Worm (Caenorhabditis elegans): ENCODE data around the gene cest-8.

cest-8 gene

DNA sequence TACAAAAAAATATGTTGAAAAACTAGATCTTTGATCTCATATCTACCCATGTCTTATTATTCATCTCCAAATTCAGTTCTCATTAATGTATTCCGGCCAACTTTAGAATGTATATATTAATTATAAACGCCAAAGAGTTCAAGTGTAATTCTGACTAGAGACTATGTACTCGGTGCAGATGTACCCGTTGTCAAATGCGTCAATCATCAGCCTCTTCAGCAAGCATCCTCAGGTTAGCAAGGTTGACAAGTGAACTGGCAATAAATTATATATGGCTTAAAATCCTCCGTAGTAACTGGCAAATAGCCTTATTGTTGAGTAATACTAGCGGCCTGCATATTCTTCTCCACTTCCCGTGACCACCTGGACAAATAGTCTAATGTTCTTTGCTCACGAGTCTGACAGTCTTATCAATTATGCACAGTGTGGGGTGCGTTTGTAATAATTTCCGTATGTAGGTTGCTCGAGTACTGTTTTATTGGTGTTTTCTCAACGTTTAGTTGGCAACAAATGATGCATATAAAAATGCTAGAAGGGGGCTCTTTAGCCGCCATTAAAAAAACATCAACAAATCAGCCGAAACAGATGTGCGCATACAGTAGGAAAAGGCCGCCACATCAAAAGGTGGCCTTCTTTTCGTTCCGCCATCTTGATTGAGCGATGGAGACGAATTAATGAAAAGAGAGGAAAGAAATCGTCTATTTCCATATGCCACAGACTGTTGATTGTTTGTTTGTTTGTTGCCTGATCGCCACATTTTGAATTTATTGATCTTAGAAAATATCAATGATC, 31.0 kb upstream of the cest-8 start:
- TF ChIP-seq hpl-2 (GFP tag; optimal IDR thresholded peaks at IDR 0.05) (no peak), irx-1 (tag; optimal IDR thresholded peaks at IDR 0.05) (no peak), sox-4 (tag; optimal IDR thresholded peaks at IDR 0.05) (peak; percentile 28), Y116A8C.19 (tag; optimal IDR thresholded peaks at IDR 0.05; ENCODE audit: borderline replicate concordance) (no peak), fkh-10 (GFP tag; optimal IDR thresholded peaks at IDR 0.05) (no peak), ceh-82 (tag; optimal IDR thresholded peaks at IDR 0.05) (no peak), nhr-76 (tag; optimal IDR thresholded peaks at IDR 0.05) (no peak), nhr-77 (tag; optimal IDR thresholded peaks at IDR 0.05) (no peak), zag-1 (tag; optimal IDR thresholded peaks at IDR 0.05) (no peak), ces-1 (GFP tag; optimal IDR thresholded peaks at IDR 0.05) (no peak), unc-86 (tag; optimal IDR thresholded peaks at IDR 0.05) (no peak), fkh-4 (tag; optimal IDR thresholded peaks at IDR 0.05; ENCODE audit: borderline replicate concordance) (peak; percentile 48), aha-1 (tag; optimal IDR thresholded peaks at IDR 0.05) (no peak), aly-2 (tag; optimal IDR thresholded peaks at IDR 0.05) (no peak), hlh-4 (tag; optimal IDR thresholded peaks at IDR 0.05) (no peak), vab-15 (tag; optimal IDR thresholded peaks at IDR 0.05) (no peak), snu-23 (GFP tag; optimal IDR thresholded peaks at IDR 0.05) (no peak), alr-1 (tag; optimal IDR thresholded peaks at IDR 0.05; ENCODE audit: borderline replicate concordance) (no peak), lin-13 (GFP tag; optimal IDR thresholded peaks at IDR 0.05) (no peak), snpc-4 (tag; optimal IDR thresholded peaks at IDR 0.05) (no peak), blmp-1 (tag; optimal IDR thresholded peaks at IDR 0.05) (peak; percentile 16), nhr-12 (tag; optimal IDR thresholded peaks at IDR 0.05) (no peak), sptf-1 (tag; optimal IDR thresholded peaks at IDR 0.05) (no peak), pax-3 (tag; optimal IDR thresholded peaks at IDR 0.05) (no peak), ztf-4 (tag; optimal IDR thresholded peaks at IDR 0.05) (no peak), mab-9 (GFP tag; IDR thresholded peaks at IDR 0.05) (no peak), nhr-20 (tag; optimal IDR thresholded peaks at IDR 0.05) (peak; percentile 73), pqm-1 (tag; optimal IDR thresholded peaks at IDR 0.05) (no peak), efl-1 (optimal IDR thresholded peaks at IDR 0.05) (no peak), efl-1 (GFP tag; optimal IDR thresholded peaks at IDR 0.05 in 1 of 2) (no peak), dsc-1 (tag; optimal IDR thresholded peaks at IDR 0.05) (peak; percentile 95), tlp-1 (tag; optimal IDR thresholded peaks at IDR 0.05) (no peak), mef-2 (tag; optimal IDR thresholded peaks at IDR 0.05) (no peak), ceh-63 (GFP tag; optimal IDR thresholded peaks at IDR 0.05) (no peak), lin-39 (tag; optimal IDR thresholded peaks at IDR 0.05) (no peak), lir-3 (tag; optimal IDR thresholded peaks at IDR 0.05; ENCODE audit: poor library complexity) (no peak), nhr-84 (tag; optimal IDR thresholded peaks at IDR 0.05) (no peak), C34B4.2 (tag; optimal IDR thresholded peaks at IDR 0.05) (no peak), nhr-47 (tag; optimal IDR thresholded peaks at IDR 0.05) (no peak), unc-62 (GFP tag; optimal IDR thresholded peaks at IDR 0.05) (no peak), ceh-90 (tag; optimal IDR thresholded peaks at IDR 0.05) (no peak), xbp-1 (tag; optimal IDR thresholded peaks at IDR 0.05) (no peak), C16A3.4 (tag; optimal IDR thresholded peaks at IDR 0.05) (no peak), nhr-90 (tag; optimal IDR thresholded peaks at IDR 0.05; ENCODE audit: poor library complexity) (no peak), nhr-28 (tag; optimal IDR thresholded peaks at IDR 0.05) (no peak), lsy-2 (tag; optimal IDR thresholded peaks at IDR 0.05) (no peak), efl-3 (GFP tag; optimal IDR thresholded peaks at IDR 0.05) (no peak), lin-15B (tag; optimal IDR thresholded peaks at IDR 0.05) (no peak), unc-98 (GFP tag; IDR thresholded peaks at IDR 0.05) (no peak), egl-27 (tag; optimal IDR thresholded peaks at IDR 0.05) (no peak), ceh-8 (GFP tag; optimal IDR thresholded peaks at IDR 0.05) (no peak), ztf-11 (tag; optimal IDR thresholded peaks at IDR 0.05) (no peak), unc-30 (tag; optimal IDR thresholded peaks at IDR 0.05) (no peak)
